Fruit fly (Drosophila melanogaster) whole organism, pupa: Measurements from ENCODE around the gene BG642312.

Source experiments
- CG10348 ChIP-seq: fragments of 200-800 bp; sonication (Bioruptor generic); IDR thresholded peaks from 2 replicates; pipeline ENCODE4 v1.3.6; 2022; ENCODE audit warnings: missing biosample characterization, missing genetic modification characterization
- CG12605 ChIP-seq: fragments of 200-800 bp; sonication (Bioruptor generic); IDR thresholded peaks from 2 replicates; pipeline ENCODE4 v1.3.6; 2022; ENCODE audit warnings: missing biosample characterization, missing genetic modification characterization
- CG14655 ChIP-seq: fragments of 200-800 bp; sonication (Bioruptor generic); optimal IDR thresholded peaks from 3 replicates; lab custom pipeline; 2017; ENCODE audit warnings: mild to moderate bottlenecking, missing biosample characterization, missing genetic modification reagents, missing genetic modification characterization
- CG17806 ChIP-seq: fragments of 200-800 bp; sonication (Bioruptor generic); optimal IDR thresholded peaks from 2 replicates; lab custom pipeline; 2018; ENCODE audit warnings: missing biosample characterization, mild to moderate bottlenecking, missing genetic modification characterization, moderate library complexity
- CG32121 ChIP-seq: fragments of 200-800 bp; sonication (Bioruptor generic); IDR thresholded peaks from 2 replicates; pipeline ENCODE4 v1.3.6; 2022; ENCODE audit warnings: missing biosample characterization, missing genetic modification characterization
- CG4496 ChIP-seq: fragments of 200-800 bp; sonication (Bioruptor generic); IDR thresholded peaks from 3 replicates; pipeline ENCODE4 v1.3.6; 2022; ENCODE audit warnings: missing biosample characterization, missing genetic modification characterization
- CG8159 ChIP-seq: fragments of 200-800 bp; sonication (Bioruptor generic); optimal IDR thresholded peaks from 3 replicates; lab custom pipeline; 2018; ENCODE audit warnings: missing biosample characterization, mild to moderate bottlenecking, missing genetic modification characterization, moderate library complexity
- CG8301 ChIP-seq: fragments of 200-800 bp; sonication (Bioruptor generic); optimal IDR thresholded peaks from 2 replicates; lab custom pipeline; 2018; ENCODE audit warnings: missing biosample characterization, mild to moderate bottlenecking, missing genetic modification characterization
- EcR ChIP-seq: fragments of 200-800 bp; sonication (Bioruptor generic); optimal IDR thresholded peaks from 3 replicates; lab custom pipeline; 2019; ENCODE audit warnings: missing biosample characterization, missing genetic modification characterization, mild to moderate bottlenecking, moderate library complexity, missing genetic modification reagents
- Ets98B ChIP-seq: fragments of 200-800 bp; sonication (Bioruptor generic); IDR thresholded peaks from 2 replicates; pipeline ENCODE4 v1.3.6; 2022; ENCODE audit warnings: missing biosample characterization, missing genetic modification characterization
- Snoo ChIP-seq: fragments of 200-800 bp; sonication (Bioruptor generic); optimal IDR thresholded peaks from 3 replicates; lab custom pipeline; 2017; ENCODE audit warnings: missing biosample characterization, mild to moderate bottlenecking, missing genetic modification characterization, inconsistent platforms
- fd96Ca ChIP-seq: fragments of 200-800 bp; sonication (Bioruptor generic); IDR thresholded peaks from 3 replicates; pipeline ENCODE4 v1.3.6; 2022; ENCODE audit warnings: missing biosample characterization, missing genetic modification characterization

DNA sequence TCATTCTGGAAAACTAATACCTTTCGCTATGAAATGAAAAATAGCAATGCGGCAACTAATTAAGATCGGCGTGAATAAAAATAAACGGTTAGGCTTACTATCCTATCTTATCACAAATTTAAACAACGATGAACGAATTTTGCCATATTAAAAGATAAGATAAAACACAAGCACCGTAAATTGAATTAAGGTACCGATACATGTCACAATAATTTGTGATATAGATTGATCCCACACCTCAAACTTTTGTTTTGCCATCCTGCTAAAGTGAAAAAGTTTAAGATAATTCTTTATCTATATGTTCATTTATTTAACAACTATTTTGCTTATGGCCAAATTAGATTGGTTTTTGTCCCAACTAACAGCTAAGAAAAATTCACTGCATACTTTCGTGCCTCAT is 854 bp upstream of the BG642312 start, which contains the start of gene CG42714:
- no peak for TF ChIP-seq CG14655 (GFP tag; lab: Kevin White, UChicago)
- TF ChIP-seq EcR (GFP tag; lab: Kevin White, UChicago): no peak
- no peak for TF ChIP-seq fd96Ca
- no peak for TF ChIP-seq CG8301 (tag; lab: Kevin White, UChicago)
- no peak for TF ChIP-seq CG12605 (GFP tag; lab: Robert Waterston, UW)
- no peak for TF ChIP-seq CG8159 (tag; lab: Kevin White, UChicago)
- no peak for TF ChIP-seq Snoo (tag; lab: Kevin White, UChicago)
- no peak for TF ChIP-seq CG4496
- TF ChIP-seq CG17806: no peak
- TF ChIP-seq CG32121: no peak
- no peak for TF ChIP-seq CG10348 (GFP tag; lab: Robert Waterston, UW)
- TF ChIP-seq Ets98B (GFP tag; lab: Robert Waterston, UW): no peak
